Fruit fly (Drosophila melanogaster) whole organism, wandering third instar larva: ENCODE results near the gene CG8526.

Experiments
- Abd-B ChIP-seq: fragments of >200 bp; optimal IDR thresholded peaks from 2 replicates; lab custom pipeline; 2017; ENCODE audit warnings: missing biosample characterization, missing genetic modification characterization
- CG32264 ChIP-seq: fragments of 200-800 bp; sonication (Bioruptor generic); optimal IDR thresholded peaks from 2 replicates; lab custom pipeline; 2016; ENCODE audit warnings: missing biosample characterization, missing genetic modification characterization
- CG9705 ChIP-seq: fragments of 200-800 bp; sonication (Bioruptor generic); optimal IDR thresholded peaks from 2 replicates; lab custom pipeline; 2018; ENCODE audit warnings: missing biosample characterization, mild to moderate bottlenecking, missing genetic modification characterization
- Dfd ChIP-seq: fragments of >200 bp; optimal IDR thresholded peaks from 2 replicates; lab custom pipeline; 2017; ENCODE audit warnings: missing biosample characterization, missing genetic modification characterization
- Dif ChIP-seq: fragments of 200-275, 200-300 bp; sonication (Bioruptor generic); optimal IDR thresholded peaks from 2 replicates; lab custom pipeline; 2018; ENCODE audit warnings: missing biosample characterization, missing genetic modification characterization; ENCODE audit not compliant: partially characterized antibody
- GATAd ChIP-seq: sonication (Bioruptor generic); optimal IDR thresholded peaks from 2 replicates; lab custom pipeline; 2016; ENCODE audit warnings: missing biosample characterization, missing genetic modification characterization
- Hnf4 ChIP-seq: fragments of 200-800 bp; sonication (Bioruptor generic); optimal IDR thresholded peaks from 2 replicates; lab custom pipeline; 2016; ENCODE audit warnings: missing biosample characterization, mild to moderate bottlenecking, missing genetic modification characterization
- Hr78 ChIP-seq: fragments of >200 bp; optimal IDR thresholded peaks from 2 replicates; lab custom pipeline; 2017; ENCODE audit warnings: missing biosample characterization, missing genetic modification characterization
- Hr83 ChIP-seq: fragments of 200-300 bp; sonication (Bioruptor generic); optimal IDR thresholded peaks from 2 replicates; lab custom pipeline; 2016; ENCODE audit warnings: missing biosample characterization, mild to moderate bottlenecking, missing genetic modification characterization, moderate library complexity; ENCODE audit not compliant: poor library complexity, severe bottlenecking
- Jra ChIP-seq: sonication (Bioruptor generic); optimal IDR thresholded peaks from 2 replicates; lab custom pipeline; 2016; ENCODE audit warnings: missing biosample characterization, missing genetic modification characterization
- Mio ChIP-seq: sonication (Bioruptor generic); optimal IDR thresholded peaks from 2 replicates; lab custom pipeline; 2016; ENCODE audit warnings: missing biosample characterization, missing genetic modification characterization
- Myc ChIP-seq: fragments of >200 bp; optimal IDR thresholded peaks from 2 replicates; lab custom pipeline; 2017
- N ChIP-seq: fragments of >200 bp; optimal IDR thresholded peaks from 2 replicates; lab custom pipeline; 2018; ENCODE audit warnings: missing biosample characterization, missing external identifiers, missing genetic modification characterization
- Rel ChIP-seq, 2 experiments: fragments of 200-800 bp; sonication (Bioruptor generic) in 1 of 2; optimal IDR thresholded peaks; 2 replicates in 1 of 2; 3 replicates in 1 of 2; lab custom pipeline; 2016 to 2019; ENCODE audit warnings: mild to moderate bottlenecking in 2 of 2, missing biosample characterization in 2 of 2, missing genetic modification characterization in 2 of 2, moderate library complexity in 1 of 2
- Sp1 ChIP-seq: fragments of 200-800 bp; sonication (Bioruptor generic); optimal IDR thresholded peaks from 3 replicates; lab custom pipeline; 2019; ENCODE audit warnings: missing biosample characterization, mild to moderate bottlenecking, missing genetic modification characterization, moderate library complexity
- Vsx2 ChIP-seq: fragments of 200-300, 225-300 bp; sonication (Bioruptor generic); optimal IDR thresholded peaks from 2 replicates; lab custom pipeline; 2018; ENCODE audit warnings: missing biosample characterization, missing genetic modification characterization; ENCODE audit not compliant: partially characterized antibody
- br ChIP-seq: fragments of 200-800 bp; sonication (Bioruptor generic); optimal IDR thresholded peaks from 2 replicates; lab custom pipeline; 2016; ENCODE audit warnings: missing biosample characterization, missing genetic modification characterization
- dl ChIP-seq, 2 experiments: fragments of 175-275, 200-275 bp in 1 of 2; fragments of 200-275 bp in 1 of 2; sonication (Bioruptor generic); optimal IDR thresholded peaks; lab custom pipeline; 2018; ENCODE audit warnings: mild to moderate bottlenecking in 2 of 2, missing biosample characterization in 2 of 2, missing genetic modification characterization in 2 of 2, moderate library complexity in 2 of 2; ENCODE audit not compliant: partially characterized antibody in 2 of 2, insufficient read depth in 1 of 2
- dmrt93B ChIP-seq: fragments of 200-800 bp; sonication (Bioruptor generic); optimal IDR thresholded peaks from 2 replicates; lab custom pipeline; 2018; ENCODE audit warnings: missing biosample characterization, mild to moderate bottlenecking, missing genetic modification characterization
- foxo ChIP-seq, 2 experiments: fragments of 200-800 bp; sonication (Bioruptor generic); optimal IDR thresholded peaks; 2 replicates in 1 of 2; 3 replicates in 1 of 2; lab custom pipeline; 2016 to 2017; ENCODE audit warnings: missing biosample characterization in 2 of 2, missing genetic modification characterization in 2 of 2
- fru ChIP-seq: fragments of 200-800 bp; sonication (Bioruptor generic); optimal IDR thresholded peaks from 3 replicates; lab custom pipeline; 2016; ENCODE audit warnings: missing biosample characterization, mild to moderate bottlenecking, missing genetic modification characterization
- h ChIP-seq: fragments of 200-800 bp; sonication (Bioruptor generic); optimal IDR thresholded peaks from 3 replicates; lab custom pipeline; 2016; ENCODE audit warnings: missing biosample characterization, mild to moderate bottlenecking, missing genetic modification characterization
- jim ChIP-seq: fragments of 175-275, 200-325 bp; sonication (Bioruptor generic); optimal IDR thresholded peaks from 2 replicates; lab custom pipeline; 2016; ENCODE audit warnings: missing biosample characterization, mild to moderate bottlenecking, missing genetic modification characterization
- lola ChIP-seq: fragments of >200 bp; optimal IDR thresholded peaks from 2 replicates; lab custom pipeline; 2017; ENCODE audit warnings: missing biosample characterization, missing genetic modification characterization
- pan ChIP-seq: fragments of >200 bp; optimal IDR thresholded peaks from 2 replicates; lab custom pipeline; 2017
- psq ChIP-seq: fragments of 200-800 bp; sonication (Bioruptor generic); optimal IDR thresholded peaks from 3 replicates; lab custom pipeline; 2017; ENCODE audit warnings: missing biosample characterization, mild to moderate bottlenecking, missing genetic modification characterization, moderate library complexity
- rgr ChIP-seq: fragments of 200-800 bp; sonication (Bioruptor generic); optimal IDR thresholded peaks from 3 replicates; lab custom pipeline; 2016; ENCODE audit warnings: missing biosample characterization, mild to moderate bottlenecking, missing genetic modification characterization
- sage ChIP-seq: fragments of 200-800 bp; sonication (Bioruptor generic); optimal IDR thresholded peaks from 2 replicates; lab custom pipeline; 2016; ENCODE audit warnings: missing biosample characterization, mild to moderate bottlenecking, missing genetic modification characterization
- sv ChIP-seq: fragments of 200-800 bp; sonication (Bioruptor generic); optimal IDR thresholded peaks from 3 replicates; lab custom pipeline; 2016; ENCODE audit warnings: missing biosample characterization, missing genetic modification characterization
- tai ChIP-seq: sonication (Bioruptor generic); optimal IDR thresholded peaks from 2 replicates; lab custom pipeline; 2016; ENCODE audit warnings: missing biosample characterization, missing genetic modification characterization
- usp ChIP-seq: fragments of >200 bp; optimal IDR thresholded peaks from 2 replicates; lab custom pipeline; 2017; ENCODE audit warnings: missing biosample characterization, missing genetic modification characterization
- woc ChIP-seq: sonication (Bioruptor generic); optimal IDR thresholded peaks from 2 replicates; lab custom pipeline; 2016; ENCODE audit warnings: missing biosample characterization, mild to moderate bottlenecking, missing genetic modification characterization

Gene CG8526

DNA sequence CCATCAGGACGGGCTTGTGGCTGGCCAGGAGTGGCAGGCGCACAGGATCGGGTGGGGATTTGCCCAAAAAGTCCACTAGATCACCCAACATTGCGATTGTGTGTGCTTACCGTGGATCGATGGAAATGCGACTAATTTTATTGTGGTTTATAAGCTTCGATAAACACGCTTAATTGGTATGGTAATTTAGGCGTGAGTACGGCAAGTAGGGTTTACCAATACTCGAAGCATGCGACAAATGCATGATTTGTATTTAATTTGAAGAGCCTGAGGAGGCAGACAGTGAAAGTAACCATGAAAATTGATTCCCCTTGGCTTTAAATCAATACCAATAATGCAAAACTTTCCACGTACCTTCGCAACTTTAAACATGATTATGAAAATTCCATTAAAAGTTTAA, 18.7 kb downstream of the CG8526 start, which contains the start of gene CG9458:
Gene CG9458 (minus strand): TSS at position 101 of the 400 bp plus-strand sequence.
- TF ChIP-seq Hr83 (GFP tag; lab: Kevin White, UChicago) (no peak), tai (no peak), h (GFP tag; lab: Kevin White, UChicago) (no peak), jim (GFP tag; lab: Kevin White, UChicago) (no peak), dl (GFP tag; optimal IDR thresholded peaks at IDR 0.05; lab: Kevin White, UChicago; ENCODE audit: insufficient read depth in 1 of 2, partially characterized antibody in 2 of 2) (no peak), sv (GFP tag; lab: Kevin White, UChicago) (no peak), foxo (GFP tag; optimal IDR thresholded peaks at IDR 0.05; lab: Kevin White, UChicago) (no peak), rgr (GFP tag; lab: Kevin White, UChicago) (no peak), Abd-B (GFP tag; lab: Kevin White, UChicago) (no peak), Hnf4 (GFP tag; lab: Kevin White, UChicago) (no peak), Jra (no peak), N (GFP tag; lab: Kevin White, UChicago) (no peak), CG9705 (GFP tag; lab: Kevin White, UChicago) (no peak), lola (GFP tag; lab: Kevin White, UChicago) (no peak), Vsx2 (GFP tag; lab: Kevin White, UChicago) (no peak), Hr78 (GFP tag; lab: Kevin White, UChicago) (no peak), br (no peak), Myc (lab: Kevin White, UChicago) (no peak)

DNA sequence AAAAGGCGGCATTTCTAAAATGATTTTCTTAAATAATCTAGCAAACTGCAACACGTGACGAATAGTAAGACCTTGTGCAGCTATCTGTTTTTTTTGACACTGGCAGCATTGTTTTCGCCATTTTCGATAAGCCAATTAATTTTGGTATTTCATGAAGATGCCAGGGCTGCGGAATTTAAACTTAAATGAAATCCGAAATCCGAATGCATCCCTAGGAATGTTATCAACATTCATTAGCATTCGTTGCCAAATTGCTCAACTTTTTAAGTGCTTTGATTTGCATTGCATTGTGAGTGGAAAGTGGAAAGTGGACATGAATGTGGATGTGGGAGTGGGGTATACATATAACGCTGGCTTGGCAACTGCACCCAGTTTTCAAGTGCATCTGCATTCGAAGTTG, 20.0 kb downstream of the CG8526 start, which contains the start of gene CG42857:
Gene CG42857 (minus strand): TSS at position 101 of the 400 bp plus-strand sequence.
- TF ChIP-seq Sp1 (GFP tag; lab: Kevin White, UChicago) (no peak), Rel (GFP tag; optimal IDR thresholded peaks at IDR 0.05; lab: Kevin White, UChicago) (no peak), Rel (tag; optimal IDR thresholded peaks at IDR 0.05; lab: Kevin White, UChicago) (no peak), h (GFP tag; lab: Kevin White, UChicago) (no peak), GATAd (GFP tag; lab: Kevin White, UChicago) (no peak), rgr (GFP tag; lab: Kevin White, UChicago) (no peak), Mio (GFP tag; lab: Kevin White, UChicago) (no peak), dmrt93B (GFP tag; lab: Kevin White, UChicago) (no peak), Dif (GFP tag; lab: Kevin White, UChicago) (no peak), usp (no peak), psq (GFP tag; lab: Kevin White, UChicago) (no peak), CG32264 (GFP tag; lab: Kevin White, UChicago) (no peak), fru (no peak), br (no peak), Hnf4 (GFP tag; lab: Kevin White, UChicago) (no peak), sv (GFP tag; lab: Kevin White, UChicago) (no peak), Abd-B (GFP tag; lab: Kevin White, UChicago) (no peak), dl (GFP tag; optimal IDR thresholded peaks at IDR 0.05; lab: Kevin White, UChicago; ENCODE audit: insufficient read depth in 1 of 2, partially characterized antibody in 2 of 2) (no peak), sage (no peak), pan (lab: Kevin White, UChicago) (no peak), Hr78 (GFP tag; lab: Kevin White, UChicago) (no peak)

DNA sequence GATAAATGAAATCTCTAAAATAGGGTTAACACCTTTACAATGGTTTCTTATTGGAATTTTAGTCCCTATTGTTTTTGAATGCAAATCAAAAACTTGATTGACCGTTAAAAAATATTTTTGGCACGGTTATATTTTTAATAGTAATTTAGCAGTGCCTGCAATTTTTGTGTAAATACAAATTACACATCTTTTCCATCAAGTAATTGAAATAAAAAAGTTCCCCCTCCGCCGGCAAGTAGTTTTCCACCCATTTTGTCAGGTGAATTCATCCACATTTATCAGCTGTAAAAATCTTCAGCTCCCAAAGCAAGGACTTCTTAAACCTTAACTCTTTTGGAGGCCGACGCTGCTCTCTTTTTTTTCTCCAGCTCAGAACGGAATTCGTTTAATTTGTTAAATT, 22.6 kb downstream of the CG8526 start, which contains the start of gene CG34302:
Gene CG34302 (minus strand): TSS at position 101 of the 400 bp plus-strand sequence.
- TF ChIP-seq Rel (GFP tag; optimal IDR thresholded peaks at IDR 0.05; lab: Kevin White, UChicago): no peak
- no peak for TF ChIP-seq Rel (tag; optimal IDR thresholded peaks at IDR 0.05; lab: Kevin White, UChicago)
- no peak for TF ChIP-seq Jra
- no peak for TF ChIP-seq Hr78 (GFP tag; lab: Kevin White, UChicago)
- TF ChIP-seq woc (GFP tag; lab: Kevin White, UChicago): no peak

DNA sequence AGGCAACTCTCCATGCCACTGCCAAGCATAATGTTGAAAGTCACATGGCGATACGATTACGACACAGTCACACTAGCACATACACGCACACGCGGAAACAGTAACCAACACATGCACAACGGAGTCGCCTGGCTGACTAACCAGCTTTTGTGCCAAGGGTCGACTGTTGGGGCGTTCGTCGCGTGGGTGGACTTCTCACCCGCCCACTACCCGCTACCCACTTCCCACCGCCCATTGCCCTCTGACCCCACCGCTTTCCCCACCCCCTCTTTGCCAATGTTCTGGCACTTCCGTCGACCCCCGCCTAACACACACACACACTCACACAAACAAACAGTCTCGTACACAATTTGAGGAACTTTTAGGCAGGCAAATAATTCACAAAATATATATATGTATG, 50.6 kb downstream of the CG8526 start:
- no peak for TF ChIP-seq dl (GFP tag; optimal IDR thresholded peaks at IDR 0.05; lab: Kevin White, UChicago; ENCODE audit: insufficient read depth in 1 of 2, partially characterized antibody in 2 of 2)
- TF ChIP-seq Dif (GFP tag; lab: Kevin White, UChicago): no peak
- no peak for TF ChIP-seq lola (GFP tag; lab: Kevin White, UChicago)
- TF ChIP-seq Dfd (GFP tag; lab: Kevin White, UChicago): no peak
- TF ChIP-seq Hr83 (GFP tag; lab: Kevin White, UChicago): no peak
- no peak for TF ChIP-seq jim (GFP tag; lab: Kevin White, UChicago)
- no peak for TF ChIP-seq Mio (GFP tag; lab: Kevin White, UChicago)
- no peak for TF ChIP-seq woc (GFP tag; lab: Kevin White, UChicago)
- no peak for TF ChIP-seq sage
- no peak for TF ChIP-seq CG32264 (GFP tag; lab: Kevin White, UChicago)
